Worm (Caenorhabditis elegans): ENCODE measurements around the gene mrp-3.

The mrp-3 gene

DNA sequence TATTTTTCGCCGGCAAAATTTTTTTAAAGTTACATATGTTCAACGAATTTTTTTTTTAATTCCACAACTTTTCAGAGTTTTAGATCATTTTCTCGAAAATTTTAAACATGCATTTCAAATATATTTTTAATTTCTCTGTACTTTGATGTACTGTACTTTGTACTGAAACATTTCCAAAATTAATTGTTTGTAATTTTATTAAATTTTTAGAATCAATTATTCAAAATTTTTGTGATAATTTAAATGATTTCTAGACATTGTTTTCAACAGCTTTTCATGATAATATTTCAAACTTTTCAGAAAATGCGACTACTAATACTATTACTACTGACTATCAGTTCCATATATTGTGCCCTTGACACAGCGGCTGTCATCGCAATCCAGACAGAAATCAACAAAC lies 4.6 kb upstream of the mrp-3 start, which contains the start of gene mec-5:
Gene mec-5 (plus strand): TSS at position 301 of the 400 bp plus-strand sequence.
- TF ChIP-seq med-1 (GFP tag; optimal IDR thresholded peaks at IDR 0.05; ENCODE audit: insufficient read depth) (no peak), cog-1 (tag; optimal IDR thresholded peaks at IDR 0.05) (no peak), klf-2 (GFP tag; conservative IDR thresholded peaks at IDR 0.05) (no peak), T22C8.4 (GFP tag; IDR thresholded peaks at IDR 0.05) (no peak), tab-1 (GFP tag; IDR thresholded peaks at IDR 0.05) (no peak), ref-1 (GFP tag; conservative IDR thresholded peaks at IDR 0.05) (no peak), ztf-29 (GFP tag; IDR thresholded peaks at IDR 0.05) (no peak), flt-1 (GFP tag; IDR thresholded peaks at IDR 0.05) (no peak), ztf-23 (GFP tag; IDR thresholded peaks at IDR 0.05) (no peak)

DNA sequence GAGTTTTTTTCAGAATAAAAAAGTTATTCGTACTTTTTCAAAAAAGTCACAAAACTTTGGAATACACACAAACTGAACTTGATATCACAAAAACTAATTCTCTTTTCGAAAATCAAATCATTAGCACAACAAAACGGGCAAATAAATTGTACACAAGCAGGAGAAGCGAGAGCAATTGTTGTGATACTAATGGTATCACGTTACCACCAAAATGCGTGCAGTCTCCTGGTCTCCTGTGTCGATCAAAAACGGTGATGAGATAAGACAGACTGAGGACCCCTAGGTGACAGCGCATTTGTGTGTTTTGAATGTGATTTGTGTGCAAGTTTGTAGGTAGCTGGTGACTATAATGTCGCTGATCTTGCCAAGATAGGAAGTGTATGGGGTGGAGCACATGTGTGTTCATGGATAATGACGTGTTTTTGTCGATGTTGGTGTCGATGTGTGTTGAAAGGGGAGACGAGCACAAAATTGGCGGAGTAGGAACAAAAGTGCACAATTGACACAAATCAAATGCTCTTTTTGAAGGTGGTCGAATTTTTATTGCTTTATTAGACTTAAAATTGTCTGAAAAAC lies 723 bp upstream of the mrp-3 start:
- TF ChIP-seq ref-1 (GFP tag; conservative IDR thresholded peaks at IDR 0.05) (no peak), cog-1 (tag; optimal IDR thresholded peaks at IDR 0.05) (no peak), med-1 (GFP tag; optimal IDR thresholded peaks at IDR 0.05; ENCODE audit: insufficient read depth) (no peak), T22C8.4 (GFP tag; IDR thresholded peaks at IDR 0.05) (no peak), tab-1 (GFP tag; IDR thresholded peaks at IDR 0.05) (no peak), ztf-23 (GFP tag; IDR thresholded peaks at IDR 0.05) (no peak), ztf-29 (GFP tag; IDR thresholded peaks at IDR 0.05) (no peak), flt-1 (GFP tag; IDR thresholded peaks at IDR 0.05) (no peak), klf-2 (GFP tag; conservative IDR thresholded peaks at IDR 0.05) (no peak)

DNA sequence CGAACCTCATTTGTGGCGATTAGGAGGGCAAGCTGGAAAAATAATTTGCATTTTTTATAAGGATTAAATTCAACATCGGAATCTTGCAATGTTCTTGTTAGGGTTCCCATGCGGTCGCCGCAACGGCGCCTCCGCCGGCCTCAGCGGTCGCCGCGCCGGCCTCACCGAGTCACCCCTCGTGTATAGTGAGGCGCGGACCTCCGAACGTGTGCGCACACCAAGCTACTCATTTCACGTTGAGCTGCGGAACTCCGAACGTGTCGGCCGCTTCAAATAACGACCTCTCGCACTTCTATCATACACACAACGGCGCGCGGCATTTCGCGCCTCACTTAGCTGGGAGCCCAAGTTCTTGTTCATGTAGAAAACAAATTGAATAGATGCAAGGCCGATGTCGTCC lies 1.3 kb downstream of the mrp-3 start:
- TF ChIP-seq T22C8.4 (GFP tag; IDR thresholded peaks at IDR 0.05) (no peak), klf-2 (GFP tag; conservative IDR thresholded peaks at IDR 0.05) (no peak), ztf-23 (GFP tag; IDR thresholded peaks at IDR 0.05) (no peak), med-1 (GFP tag; optimal IDR thresholded peaks at IDR 0.05; ENCODE audit: insufficient read depth) (no peak), ref-1 (GFP tag; conservative IDR thresholded peaks at IDR 0.05) (no peak), tab-1 (GFP tag; IDR thresholded peaks at IDR 0.05) (no peak), cog-1 (tag; optimal IDR thresholded peaks at IDR 0.05) (no peak), flt-1 (GFP tag; IDR thresholded peaks at IDR 0.05) (no peak)

DNA sequence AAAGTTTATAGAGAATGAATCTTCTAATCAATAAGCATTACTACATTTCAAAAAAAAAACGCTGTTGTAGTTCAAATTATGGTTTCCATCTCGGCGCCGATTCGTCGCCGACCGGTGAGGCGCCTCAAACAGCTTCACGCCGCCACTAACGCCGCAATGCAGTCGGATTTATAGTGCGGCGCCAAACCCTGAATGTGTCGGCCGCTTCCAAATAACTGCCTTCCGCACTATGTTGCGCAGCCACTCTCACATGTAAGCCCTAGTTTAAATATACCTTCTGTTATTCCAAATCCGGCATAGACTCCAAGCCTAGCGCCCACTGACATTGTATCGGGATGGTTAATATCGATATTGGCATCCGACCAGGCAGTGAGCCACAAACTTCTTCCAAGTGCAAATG lies 6.3 kb downstream of the mrp-3 start:
- TF ChIP-seq klf-2 (GFP tag; conservative IDR thresholded peaks at IDR 0.05) (no peak), med-1 (GFP tag; optimal IDR thresholded peaks at IDR 0.05; ENCODE audit: insufficient read depth) (no peak), ref-1 (GFP tag; conservative IDR thresholded peaks at IDR 0.05) (no peak), cog-1 (tag; optimal IDR thresholded peaks at IDR 0.05) (no peak), ztf-23 (GFP tag; IDR thresholded peaks at IDR 0.05) (no peak), tab-1 (GFP tag; IDR thresholded peaks at IDR 0.05) (no peak), ztf-29 (GFP tag; IDR thresholded peaks at IDR 0.05) (no peak), T22C8.4 (GFP tag; IDR thresholded peaks at IDR 0.05) (no peak), flt-1 (GFP tag; IDR thresholded peaks at IDR 0.05) (no peak)

DNA sequence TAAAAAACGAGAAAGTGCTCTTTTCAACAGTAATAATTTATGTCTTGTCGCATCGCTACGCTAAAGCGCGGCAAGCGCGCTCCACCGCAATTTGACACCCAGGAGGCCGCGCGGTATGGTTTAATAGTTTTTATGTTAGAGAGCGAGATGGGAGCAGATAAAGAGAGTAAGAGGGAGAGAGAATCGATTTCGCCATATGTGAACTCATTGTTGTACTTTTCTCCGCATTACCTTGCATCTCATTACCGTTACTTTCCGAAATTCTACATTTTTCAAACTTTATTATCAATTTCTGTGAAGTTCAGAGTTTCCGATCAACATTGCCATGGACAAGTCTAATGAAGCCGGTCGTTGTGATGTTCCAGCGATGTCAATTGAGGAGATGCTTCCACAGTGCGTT lies 15.7 kb downstream of the mrp-3 start, which contains the start of gene F31B9.3:
Gene F31B9.3 (plus strand): TSS at position 301 of the 400 bp plus-strand sequence.
- TF ChIP-seq ztf-23 (GFP tag; IDR thresholded peaks at IDR 0.05) (no peak), T22C8.4 (GFP tag; IDR thresholded peaks at IDR 0.05) (no peak), ztf-29 (GFP tag; IDR thresholded peaks at IDR 0.05) (no peak), tab-1 (GFP tag; IDR thresholded peaks at IDR 0.05) (no peak)

DNA sequence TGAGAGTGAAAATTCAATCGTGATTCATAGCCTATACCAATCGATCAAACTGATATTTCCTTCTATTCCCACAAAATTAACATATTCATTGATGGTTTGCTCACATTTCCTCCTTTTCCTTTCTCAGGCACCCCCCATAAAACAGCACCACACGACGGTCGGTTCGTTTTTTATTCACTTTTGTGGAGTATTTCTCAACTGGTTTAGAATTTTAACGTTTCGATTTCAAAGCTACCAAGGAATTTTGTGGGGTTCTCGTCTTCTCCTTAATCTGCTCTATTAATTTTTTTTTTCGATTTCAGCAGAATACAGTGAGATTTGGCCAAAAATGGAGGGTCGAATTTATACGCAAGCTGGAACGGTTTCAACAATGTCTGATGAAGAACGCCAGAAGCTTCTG lies 19.8 kb downstream of the mrp-3 start, which contains the start of gene F31B9.7:
Gene F31B9.7 (plus strand): TSS at position 301 of the 400 bp plus-strand sequence.
- TF ChIP-seq ztf-29 (GFP tag; IDR thresholded peaks at IDR 0.05) = no peak
- TF ChIP-seq T22C8.4 (GFP tag; IDR thresholded peaks at IDR 0.05) = no peak
- TF ChIP-seq tab-1 (GFP tag; IDR thresholded peaks at IDR 0.05) = no peak
- no peak for TF ChIP-seq cog-1 (tag; optimal IDR thresholded peaks at IDR 0.05)
- no peak for TF ChIP-seq flt-1 (GFP tag; IDR thresholded peaks at IDR 0.05)
- TF ChIP-seq ref-1 (GFP tag; conservative IDR thresholded peaks at IDR 0.05) = no peak
- no peak for TF ChIP-seq klf-2 (GFP tag; conservative IDR thresholded peaks at IDR 0.05)

DNA sequence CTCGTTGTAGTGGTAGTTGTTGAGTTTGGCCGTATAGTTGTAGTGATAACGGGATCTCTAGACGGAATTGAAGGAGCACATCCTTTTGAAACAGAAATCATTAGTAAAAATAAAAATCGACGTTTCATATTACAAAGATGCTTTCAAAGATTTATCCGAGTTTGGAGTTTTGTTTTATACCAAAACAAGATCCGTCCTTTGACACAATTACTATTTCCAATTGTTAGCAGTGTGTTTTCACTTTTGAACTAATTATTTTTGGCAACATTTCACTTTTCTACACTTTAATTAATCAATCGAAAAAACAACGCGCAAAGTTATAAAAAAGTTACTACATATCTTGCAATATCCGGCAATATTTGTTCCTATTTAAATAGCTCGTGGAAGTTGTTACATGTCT lies 22.1 kb downstream of the mrp-3 start, which contains the start of the genes F31B9.4 and F31B9.2:
Gene F31B9.4 (minus strand): TSS at position 101 of the 400 bp plus-strand sequence.
Gene F31B9.2 (plus strand): TSS at position 368 of the 400 bp plus-strand sequence.
- TF ChIP-seq med-1 (GFP tag; optimal IDR thresholded peaks at IDR 0.05; ENCODE audit: insufficient read depth) (no peak), tab-1 (GFP tag; IDR thresholded peaks at IDR 0.05) (no peak), ztf-29 (GFP tag; IDR thresholded peaks at IDR 0.05) (no peak), cog-1 (tag; optimal IDR thresholded peaks at IDR 0.05) (no peak), ztf-23 (GFP tag; IDR thresholded peaks at IDR 0.05) (no peak), flt-1 (GFP tag; IDR thresholded peaks at IDR 0.05) (no peak), T22C8.4 (GFP tag; IDR thresholded peaks at IDR 0.05) (no peak), klf-2 (GFP tag; conservative IDR thresholded peaks at IDR 0.05) (no peak)

DNA sequence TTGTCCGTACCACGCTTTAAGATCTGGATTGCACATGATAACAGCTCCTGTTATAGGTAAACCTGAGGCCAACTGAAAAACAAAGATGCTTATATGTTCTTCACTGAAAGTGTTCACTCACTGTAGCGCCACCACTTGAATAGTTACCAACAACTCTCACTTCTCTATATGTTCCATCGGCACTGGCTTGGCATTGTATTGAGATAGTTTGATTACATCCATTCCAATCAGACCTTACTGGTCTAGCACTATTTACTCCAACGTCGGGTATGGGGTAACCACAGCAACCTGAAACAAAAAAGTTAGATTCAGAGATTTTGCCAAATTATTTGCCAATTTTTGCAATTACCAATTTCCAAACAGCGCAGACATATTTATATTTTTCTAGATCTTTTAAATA lies 23.4 kb downstream of the mrp-3 start:
- TF ChIP-seq med-1 (GFP tag; optimal IDR thresholded peaks at IDR 0.05; ENCODE audit: insufficient read depth) = no peak
- TF ChIP-seq T22C8.4 (GFP tag; IDR thresholded peaks at IDR 0.05) = no peak

DNA sequence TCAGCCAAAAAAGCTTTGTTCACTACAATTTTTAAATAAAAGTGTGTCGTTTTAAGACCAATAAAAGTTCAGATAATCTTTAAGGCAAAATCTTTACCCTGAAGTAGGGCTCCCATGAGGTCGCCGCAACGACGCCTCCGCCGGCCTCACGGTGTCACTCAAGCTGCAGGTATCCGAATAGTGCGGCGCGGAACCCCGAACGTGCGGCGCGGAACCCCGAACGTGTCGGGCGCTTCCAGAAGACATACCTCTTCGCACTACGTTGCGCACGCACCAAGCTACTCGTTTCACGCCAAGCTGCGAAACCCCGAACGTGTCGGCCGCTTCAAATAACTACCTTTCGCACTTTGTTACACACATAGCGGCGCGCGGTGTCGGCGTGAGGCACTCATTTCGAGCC lies 26.3 kb downstream of the mrp-3 start:
- TF ChIP-seq T22C8.4 (GFP tag; IDR thresholded peaks at IDR 0.05) (no peak), ztf-23 (GFP tag; IDR thresholded peaks at IDR 0.05) (no peak), med-1 (GFP tag; optimal IDR thresholded peaks at IDR 0.05; ENCODE audit: insufficient read depth) (no peak), flt-1 (GFP tag; IDR thresholded peaks at IDR 0.05) (no peak), cog-1 (tag; optimal IDR thresholded peaks at IDR 0.05) (no peak), klf-2 (GFP tag; conservative IDR thresholded peaks at IDR 0.05) (no peak), ztf-29 (GFP tag; IDR thresholded peaks at IDR 0.05) (no peak), tab-1 (GFP tag; IDR thresholded peaks at IDR 0.05) (no peak), ref-1 (GFP tag; conservative IDR thresholded peaks at IDR 0.05) (no peak)

DNA sequence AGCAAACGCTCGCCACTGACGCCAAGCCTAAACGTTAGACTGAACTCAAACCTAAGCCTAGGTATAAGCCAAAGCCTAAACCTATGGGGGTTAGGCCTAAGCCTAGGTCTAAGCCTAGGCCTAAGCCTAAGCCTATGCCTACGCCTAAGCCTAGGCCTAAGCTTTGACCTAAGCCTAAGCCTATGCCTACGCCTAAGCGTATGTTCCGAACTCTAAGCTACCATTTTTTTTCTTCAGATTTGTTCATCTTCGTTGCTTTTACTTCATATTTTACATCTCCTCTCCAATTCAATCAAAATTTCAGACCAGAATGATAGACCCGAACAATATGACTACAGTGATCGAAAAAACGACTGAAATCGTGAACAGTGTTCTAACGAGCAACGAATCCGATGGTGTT lies 28.8 kb downstream of the mrp-3 start, which contains the start of gene npr-33:
Gene npr-33 (plus strand): TSS at position 301 of the 400 bp plus-strand sequence.
- TF ChIP-seq ref-1 (GFP tag; conservative IDR thresholded peaks at IDR 0.05) = no peak
- TF ChIP-seq T22C8.4 (GFP tag; IDR thresholded peaks at IDR 0.05) = no peak
- TF ChIP-seq flt-1 (GFP tag; IDR thresholded peaks at IDR 0.05) = no peak
- TF ChIP-seq tab-1 (GFP tag; IDR thresholded peaks at IDR 0.05) = no peak
- TF ChIP-seq med-1 (GFP tag; optimal IDR thresholded peaks at IDR 0.05; ENCODE audit: insufficient read depth) = no peak
- no peak for TF ChIP-seq klf-2 (GFP tag; conservative IDR thresholded peaks at IDR 0.05)
- no peak for TF ChIP-seq ztf-23 (GFP tag; IDR thresholded peaks at IDR 0.05)
- no peak for TF ChIP-seq cog-1 (tag; optimal IDR thresholded peaks at IDR 0.05)
- TF ChIP-seq ztf-29 (GFP tag; IDR thresholded peaks at IDR 0.05) = no peak
